Worm (Caenorhabditis elegans) whole organism, L3 larva: ENCODE data around the gene cth-2.

Source experiments
- ama-1 ChIP-seq: fragments of 150-350 bp; optimal IDR thresholded peaks from 2 replicates; lab custom pipeline; 2018
- lin-15B ChIP-seq: fragments of 150-350 bp; optimal IDR thresholded peaks from 2 replicates; lab custom pipeline; 2014; ENCODE audit warnings: missing biosample characterization, missing genetic modification characterization
- snpc-4 ChIP-seq: fragments of 150-350 bp; optimal IDR thresholded peaks from 2 replicates; lab custom pipeline; 2014; ENCODE audit warnings: missing biosample characterization, missing genetic modification characterization

DNA sequence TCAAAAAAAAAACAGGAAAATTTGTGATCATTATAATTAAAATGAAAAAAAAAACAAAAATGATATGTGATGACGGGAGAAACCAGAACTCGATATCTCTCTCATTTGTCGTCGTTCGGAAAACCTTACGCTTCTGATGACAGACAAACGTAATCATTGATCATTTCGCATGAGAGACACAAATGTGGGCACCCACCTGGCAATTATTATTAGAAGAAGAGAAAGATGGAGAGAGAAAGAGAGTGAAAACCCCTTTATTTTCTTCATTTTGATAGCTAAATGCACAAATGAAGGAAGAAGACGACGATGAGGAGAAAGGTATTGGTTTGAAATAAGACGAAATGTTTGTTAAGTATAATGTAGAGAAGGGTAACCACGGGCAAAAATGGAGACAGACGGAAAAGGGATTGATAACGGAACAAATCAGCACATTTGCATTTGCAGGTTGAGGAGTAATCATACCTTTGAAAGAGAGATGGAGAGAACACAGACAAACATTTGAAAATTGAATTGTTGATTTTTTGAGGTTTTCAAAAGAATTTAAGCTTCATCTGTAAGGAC, 26.5 kb downstream of the cth-2 start:
- TF ChIP-seq ama-1 (no peak), snpc-4 (no peak), lin-15B (tag; lab: Kevin White, UChicago) (no peak)
